Worm (Caenorhabditis elegans) whole organism, L4 larva: Measurements from ENCODE around the gene K02E7.4.

Experiments
- Y75B8A.6 ChIP-seq: fragments of 200-800 bp; sonication (Bioruptor generic); IDR thresholded peaks from 2 replicates; pipeline ENCODE4 v1.3.6; 2022; ENCODE audit warnings: missing genetic modification reagents, missing genetic modification characterization, missing compliant biosample characterization
- ZK337.2 ChIP-seq: fragments of 200-800 bp; sonication (Bioruptor generic); IDR thresholded peaks from 2 replicates; pipeline ENCODE4 v1.3.6; 2022; ENCODE audit warnings: missing genetic modification reagents, missing genetic modification characterization, missing compliant biosample characterization
- ZK546.5 ChIP-seq, 2 experiments: sonication (generic microtip); optimal IDR thresholded peaks; 2 replicates each; lab custom pipeline; 2017; ENCODE audit warnings: missing biosample characterization in 2 of 2, missing genetic modification characterization in 2 of 2
- aha-1 ChIP-seq: fragments of 150-350 bp; peaks from one replicate; lab custom pipeline; 2014; ENCODE audit warnings: missing biosample characterization, missing genetic modification characterization
- ama-1 ChIP-seq: fragments of 150-350 bp; optimal IDR thresholded peaks from 2 replicates; lab custom pipeline; 2014; ENCODE audit warnings: inconsistent platforms, mixed read lengths
- ceh-44 ChIP-seq: fragments of 200-800 bp; sonication (Bioruptor generic); IDR thresholded peaks from 2 replicates; pipeline ENCODE4 v1.3.6; 2022; ENCODE audit warnings: missing genetic modification reagents, missing genetic modification characterization, missing compliant biosample characterization
- ctbp-1 ChIP-seq: fragments of 200-800 bp; sonication (Bioruptor generic); IDR thresholded peaks from 2 replicates; pipeline ENCODE4 v1.3.6; 2022; ENCODE audit warnings: missing genetic modification reagents, missing genetic modification characterization, missing compliant biosample characterization
- daf-12 ChIP-seq: fragments of 150-350 bp; optimal IDR thresholded peaks from 2 replicates; lab custom pipeline; 2014; ENCODE audit warnings: missing biosample characterization, missing genetic modification reagents, missing genetic modification characterization
- daf-19 ChIP-seq: fragments of 200-800 bp; sonication (Bioruptor generic); conservative IDR thresholded peaks from 2 replicates; pipeline ENCODE4 v1.3.6; 2022; ENCODE audit warnings: missing genetic modification characterization, missing compliant biosample characterization
- dmd-6 ChIP-seq: fragments of 200-800 bp; sonication (Bioruptor generic); IDR thresholded peaks from 2 replicates; pipeline ENCODE4 v1.3.6; 2022; ENCODE audit warnings: missing genetic modification reagents, missing genetic modification characterization, missing compliant biosample characterization
- dve-1 ChIP-seq: sonication (generic microtip); optimal IDR thresholded peaks from 2 replicates; lab custom pipeline; 2017; ENCODE audit warnings: antibody characterized with exemption, mild to moderate bottlenecking, missing genetic modification characterization, missing compliant biosample characterization; ENCODE audit not compliant: insufficient read depth
- lin-1 ChIP-seq: fragments of 200-800 bp; sonication (Bioruptor generic); IDR thresholded peaks from 2 replicates; pipeline ENCODE4 v1.3.6; 2022; ENCODE audit warnings: missing genetic modification reagents, missing genetic modification characterization, missing compliant biosample characterization
- lin-15B ChIP-seq: fragments of 150-350 bp; sonication (generic microtip); optimal IDR thresholded peaks from 3 replicates; lab custom pipeline; 2014; ENCODE audit warnings: missing biosample characterization, missing genetic modification characterization
- madf-9 ChIP-seq: fragments of 200-800 bp; sonication (Bioruptor generic); conservative IDR thresholded peaks from 2 replicates; pipeline ENCODE4 v1.3.6; 2022; ENCODE audit warnings: missing genetic modification reagents, missing genetic modification characterization, missing compliant biosample characterization
- mes-2 ChIP-seq: sonication (generic microtip); optimal IDR thresholded peaks from 2 replicates; lab custom pipeline; 2016; ENCODE audit warnings: missing genotype, mild to moderate bottlenecking, missing genetic modification characterization, missing compliant biosample characterization; ENCODE audit not compliant: poor library complexity, severe bottlenecking
- nhr-10 ChIP-seq: fragments of 150-350 bp; optimal IDR thresholded peaks from 2 replicates; lab custom pipeline; 2014; ENCODE audit warnings: missing biosample characterization, missing genetic modification characterization
- nhr-111 ChIP-seq: fragments of 200-800 bp; sonication (Bioruptor generic); optimal IDR thresholded peaks from 2 replicates; lab custom pipeline; 2018; ENCODE audit warnings: mild to moderate bottlenecking, missing genetic modification characterization, missing compliant biosample characterization
- nhr-237 ChIP-seq: sonication (generic microtip); optimal IDR thresholded peaks from 2 replicates; lab custom pipeline; 2017; ENCODE audit warnings: missing biosample characterization, missing genetic modification characterization
- nhr-6 ChIP-seq: fragments of 150-350 bp; optimal IDR thresholded peaks from 2 replicates; lab custom pipeline; 2014; ENCODE audit warnings: missing biosample characterization, missing genetic modification characterization
- nhr-77 ChIP-seq: fragments of 150-350 bp; optimal IDR thresholded peaks from 2 replicates; lab custom pipeline; 2014; ENCODE audit warnings: missing biosample characterization, missing genetic modification characterization
- saeg-2 ChIP-seq: fragments of 200-800 bp; sonication (Bioruptor generic); IDR thresholded peaks from 2 replicates; pipeline ENCODE4 v1.3.6; 2022; ENCODE audit warnings: missing genetic modification reagents, missing genetic modification characterization, missing compliant biosample characterization
- sdz-12 ChIP-seq: fragments of 200-800 bp; sonication (Bioruptor generic); optimal IDR thresholded peaks from 2 replicates; lab custom pipeline; 2018; ENCODE audit warnings: mild to moderate bottlenecking, missing genetic modification characterization, missing compliant biosample characterization
- snpc-4 ChIP-seq: fragments of 150-350 bp; optimal IDR thresholded peaks from 2 replicates; lab custom pipeline; 2014; ENCODE audit warnings: missing biosample characterization, missing genetic modification characterization
- unc-39 ChIP-seq: sonication (generic microtip); optimal IDR thresholded peaks from 2 replicates; lab custom pipeline; 2017; ENCODE audit warnings: missing biosample characterization, missing genetic modification characterization
- zfp-3 ChIP-seq: fragments of 200-800 bp; sonication (Bioruptor generic); conservative IDR thresholded peaks from 2 replicates; pipeline ENCODE4 v1.3.6; 2022; ENCODE audit warnings: missing genetic modification reagents, missing genetic modification characterization, missing compliant biosample characterization

K02E7.4 gene

ce11 chrII:1114133-1114532 is 41.9 kb downstream of the K02E7.4 start, which contains the start of gene lips-12:
lips-12 (minus strand) TSS chrII:1114233.
- TF ChIP-seq nhr-77 (tag; lab: Kevin White, UChicago): no peak
- TF ChIP-seq lin-15B (tag; lab: Kevin White, UChicago): no peak
- no peak for TF ChIP-seq snpc-4 (tag; lab: Kevin White, UChicago)
- no peak for TF ChIP-seq dve-1
- no peak for TF ChIP-seq madf-9
- no peak for TF ChIP-seq zfp-3 (GFP tag; lab: Robert Waterston, UW)
- no peak for TF ChIP-seq nhr-6 (tag; lab: Kevin White, UChicago)
- no peak for TF ChIP-seq sdz-12

ce11 chrII:1116521-1116920 is 44.3 kb downstream of the K02E7.4 start:
- no peak for TF ChIP-seq dmd-6 (GFP tag; lab: Robert Waterston, UW)
- peak; percentile 56 for TF ChIP-seq aha-1 (tag; lab: Kevin White, UChicago)

- TF ChIP-seq ZK546.5 (tag; optimal IDR thresholded peaks at IDR 0.05; lab: Kevin White, UChicago) (no peak), madf-9 (no peak), unc-39 (tag; lab: Kevin White, UChicago) (no peak), nhr-237 (no peak), daf-12 (tag; lab: Kevin White, UChicago) (no peak), ZK337.2 (GFP tag; lab: Robert Waterston, UW) (no peak), lin-1 (GFP tag; lab: Robert Waterston, UW) (no peak), nhr-10 (tag; lab: Kevin White, UChicago) (no peak), Y75B8A.6 (GFP tag; lab: Robert Waterston, UW) (no peak), ceh-44 (GFP tag; lab: Robert Waterston, UW) (no peak), nhr-111 (GFP tag; lab: Kevin White, UChicago) (no peak), ctbp-1 (GFP tag; lab: Robert Waterston, UW) (no peak), daf-19 (GFP tag; lab: Robert Waterston, UW) (no peak), saeg-2 (GFP tag; lab: Robert Waterston, UW) (no peak), ama-1 (lab: Kevin White, UChicago) (no peak), dmd-6 (GFP tag; lab: Robert Waterston, UW) (no peak)
These were observed 46.0 kb downstream of the K02E7.4 start, which contains the start of gene lips-13 for ce11 chrII:1117992-1118729. lips-13 (minus strand) TSS chrII:1118042.

ce11 chrII:1123208-1123607 is 51.0 kb downstream of the K02E7.4 start, which contains the start of the genes sut-1 and eri-3:
sut-1 (minus strand) TSS chrII:1123265.
eri-3 (plus strand) TSS chrII:1123534.
- TF ChIP-seq daf-12 (tag; lab: Kevin White, UChicago) (no peak), mes-2 (tag; lab: Kevin White, UChicago) (peak; percentile 68)
